Worm (Caenorhabditis elegans) whole organism, mixed stage, embryonic: Measurements from ENCODE around the gene str-163.

Source experiments
- M03D4.4 ChIP-seq: sonication (generic microtip); optimal IDR thresholded peaks from 2 replicates; lab custom pipeline; 2017; ENCODE audit warnings: mild to moderate bottlenecking, missing genetic modification characterization, missing compliant biosample characterization
- bed-3 ChIP-seq: fragments of 200-800 bp; sonication (Bioruptor generic); optimal IDR thresholded peaks from 3 replicates; lab custom pipeline; 2018; ENCODE audit warnings: mild to moderate bottlenecking, missing genetic modification characterization, moderate library complexity, missing compliant biosample characterization
- blmp-1 ChIP-seq: fragments of 150-350 bp; optimal IDR thresholded peaks from 2 replicates; lab custom pipeline; 2014; ENCODE audit warnings: missing biosample characterization, missing genetic modification characterization
- ceh-39 ChIP-seq: fragments of 150-350 bp; optimal IDR thresholded peaks from 2 replicates; lab custom pipeline; 2014; ENCODE audit warnings: missing biosample characterization, missing genetic modification characterization
- ces-1 ChIP-seq: fragments of 150-350 bp; optimal IDR thresholded peaks from 2 replicates; lab custom pipeline; 2014; ENCODE audit warnings: missing biosample characterization, missing genetic modification reagents, missing genetic modification characterization
- cnd-1 ChIP-seq: fragments of 200-800 bp; sonication (Bioruptor generic); optimal IDR thresholded peaks from 2 replicates; lab custom pipeline; 2018; ENCODE audit warnings: mild to moderate bottlenecking, missing genetic modification characterization, missing compliant biosample characterization
- drap-1 ChIP-seq: fragments of 200-800 bp; sonication (Bioruptor generic); optimal IDR thresholded peaks from 3 replicates; lab custom pipeline; 2018; ENCODE audit warnings: mild to moderate bottlenecking, missing genetic modification characterization, missing compliant biosample characterization
- elt-1 ChIP-seq: sonication (generic microtip); optimal IDR thresholded peaks from 2 replicates; lab custom pipeline; 2017; ENCODE audit warnings: missing genetic modification characterization, mild to moderate bottlenecking, missing compliant biosample characterization, antibody characterized with exemption, moderate library complexity, borderline replicate concordance; ENCODE audit not compliant: insufficient read depth
- elt-3 ChIP-seq: fragments of 150-350 bp; optimal IDR thresholded peaks from 2 replicates; lab custom pipeline; 2014; ENCODE audit warnings: missing biosample characterization, missing genetic modification characterization
- ham-2 ChIP-seq: fragments of 200-800 bp; sonication (Bioruptor generic); optimal IDR thresholded peaks from 2 replicates; lab custom pipeline; 2018; ENCODE audit warnings: mild to moderate bottlenecking, missing genetic modification characterization, missing compliant biosample characterization
- hlh-1 ChIP-seq: fragments of 150-350 bp; optimal IDR thresholded peaks from 2 replicates; lab custom pipeline; 2014; ENCODE audit warnings: missing biosample characterization, missing genetic modification reagents, missing genetic modification characterization
- lin-13 ChIP-seq: fragments of 150-350 bp; optimal IDR thresholded peaks from 2 replicates; lab custom pipeline; 2014; ENCODE audit warnings: missing biosample characterization, missing genetic modification characterization
- lin-32 ChIP-seq: fragments of 200-800 bp; sonication (Bioruptor generic); optimal IDR thresholded peaks from 2 replicates; lab custom pipeline; 2018; ENCODE audit warnings: mild to moderate bottlenecking, missing genetic modification characterization, missing compliant biosample characterization
- lsy-2 ChIP-seq: fragments of 150-350 bp; optimal IDR thresholded peaks from 2 replicates; lab custom pipeline; 2014; ENCODE audit warnings: missing biosample characterization, missing genetic modification characterization
- mab-5 ChIP-seq: fragments of 150-350 bp; optimal IDR thresholded peaks from 2 replicates; lab custom pipeline; 2014; ENCODE audit warnings: missing biosample characterization, missing genetic modification characterization
- mep-1 ChIP-seq: fragments of 150-350 bp; optimal IDR thresholded peaks from 2 replicates; lab custom pipeline; 2017; ENCODE audit warnings: missing biosample characterization, missing genetic modification reagents, missing genetic modification characterization, inconsistent platforms
- mls-2 ChIP-seq: sonication (generic microtip); optimal IDR thresholded peaks from 2 replicates; lab custom pipeline; 2016; ENCODE audit warnings: mild to moderate bottlenecking, missing genetic modification characterization, moderate library complexity, missing compliant biosample characterization
- nhr-12 ChIP-seq: fragments of 150-350 bp; optimal IDR thresholded peaks from 2 replicates; lab custom pipeline; 2014; ENCODE audit warnings: missing biosample characterization, missing genetic modification characterization
- nhr-2 ChIP-seq: fragments of 150-350 bp; optimal IDR thresholded peaks from 2 replicates; lab custom pipeline; 2014; ENCODE audit warnings: missing biosample characterization, missing genetic modification characterization
- nhr-237 ChIP-seq: fragments of 150-350 bp; optimal IDR thresholded peaks from 2 replicates; lab custom pipeline; 2014; ENCODE audit warnings: missing biosample characterization, missing genetic modification characterization
- nhr-28 ChIP-seq: fragments of 150-350 bp; optimal IDR thresholded peaks from 2 replicates; lab custom pipeline; 2014; ENCODE audit warnings: missing biosample characterization, missing genetic modification characterization
- pha-4 ChIP-seq: fragments of 150-350 bp; optimal IDR thresholded peaks from 2 replicates; lab custom pipeline; 2018; ENCODE audit warnings: missing biosample characterization, missing genetic modification reagents, missing genetic modification characterization
- sem-2 ChIP-seq: fragments of 200-800 bp; sonication (Bioruptor generic); optimal IDR thresholded peaks from 2 replicates; lab custom pipeline; 2018; ENCODE audit warnings: mild to moderate bottlenecking, missing genetic modification characterization, missing compliant biosample characterization
- snpc-4 ChIP-seq: fragments of 150-350 bp; optimal IDR thresholded peaks from 2 replicates; lab custom pipeline; 2014; ENCODE audit warnings: missing biosample characterization, missing genetic modification characterization
- sptf-1 ChIP-seq: sonication (generic microtip); optimal IDR thresholded peaks from 2 replicates; lab custom pipeline; 2017; ENCODE audit warnings: mild to moderate bottlenecking, missing genetic modification characterization, moderate library complexity, missing compliant biosample characterization
- unc-120 ChIP-seq: sonication (generic microtip); optimal IDR thresholded peaks from 2 replicates; lab custom pipeline; 2017; ENCODE audit warnings: missing genetic modification characterization, missing compliant biosample characterization; ENCODE audit not compliant: poor library complexity, severe bottlenecking
- unc-39 ChIP-seq: fragments of 150-350 bp; optimal IDR thresholded peaks from 2 replicates; lab custom pipeline; 2014; ENCODE audit warnings: missing biosample characterization, missing genetic modification characterization
- unc-62 ChIP-seq: fragments of 150-350 bp; optimal IDR thresholded peaks from 2 replicates; lab custom pipeline; 2014; ENCODE audit warnings: missing biosample characterization, missing genetic modification reagents, missing genetic modification characterization
- zip-8 ChIP-seq: fragments of 150-350 bp; optimal IDR thresholded peaks from 2 replicates; lab custom pipeline; 2014; ENCODE audit warnings: missing biosample characterization, missing genetic modification characterization
- ztf-11 ChIP-seq: fragments of 150-350 bp; optimal IDR thresholded peaks from 2 replicates; lab custom pipeline; 2014; ENCODE audit warnings: missing biosample characterization, missing genetic modification characterization

str-163 gene

DNA sequence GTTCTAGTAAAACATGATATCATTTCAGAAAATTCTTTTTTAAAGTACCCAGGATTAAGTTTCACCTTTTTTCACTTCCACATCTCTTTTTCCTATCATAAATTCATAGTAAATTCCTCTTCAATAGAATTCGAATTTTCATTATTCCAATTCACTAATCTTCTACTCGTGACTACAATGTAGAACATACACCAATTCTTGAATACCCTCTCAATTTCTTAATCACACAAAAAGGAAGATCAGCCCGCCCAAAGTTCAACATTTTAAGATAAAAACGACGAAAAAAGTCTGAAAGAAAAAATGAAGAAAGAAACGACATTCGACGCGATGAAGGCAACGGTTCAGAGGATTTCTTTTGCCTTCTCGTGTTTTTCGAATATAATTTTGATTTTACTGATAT lies at the start of gene str-163:
Gene str-163 (plus strand): TSS at position 301 of the 400 bp plus-strand sequence.
- TF ChIP-seq pha-4 (no peak), mep-1 (tag; lab: Kevin White, UChicago) (no peak), elt-3 (tag; lab: Kevin White, UChicago) (no peak), zip-8 (tag; lab: Kevin White, UChicago) (no peak), nhr-12 (tag; lab: Kevin White, UChicago) (no peak), ceh-39 (tag; lab: Kevin White, UChicago) (no peak), unc-62 (GFP tag; lab: Kevin White, UChicago) (no peak), mls-2 (tag; lab: Kevin White, UChicago) (no peak), ces-1 (GFP tag; lab: Kevin White, UChicago) (no peak), unc-39 (no peak), unc-120 (tag; lab: Kevin White, UChicago) (no peak), mab-5 (tag; lab: Kevin White, UChicago) (no peak)
- TF ChIP-seq, all 35 proteins: peak for 0

DNA sequence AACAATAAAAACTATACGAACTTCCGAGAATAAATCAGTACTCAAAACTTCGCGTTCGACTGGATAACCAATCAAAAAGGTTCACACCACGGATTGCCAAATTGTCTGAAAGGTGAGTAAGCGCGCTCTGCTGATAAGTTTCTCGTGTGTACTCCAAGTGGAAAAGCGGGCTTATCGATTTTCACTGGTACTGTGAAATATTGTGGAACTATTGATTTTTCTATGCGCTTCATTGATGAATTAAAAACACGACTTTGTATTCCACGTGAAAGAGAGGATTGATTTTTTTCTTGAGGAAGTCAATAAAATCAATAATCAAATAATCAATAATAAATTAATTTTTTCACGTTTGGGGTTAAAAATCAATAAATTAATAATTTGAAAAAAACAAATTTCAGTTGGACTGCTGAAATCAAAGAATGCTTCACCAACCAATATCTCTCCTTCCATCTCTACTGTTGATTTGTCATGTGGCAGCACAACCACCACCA lies 48.3 kb upstream of the str-163 start, which contains the start of gene T08B6.4:
Gene T08B6.4 (plus strand): TSS at position 51 of the 491 bp plus-strand sequence.
- TF ChIP-seq M03D4.4 (tag; lab: Kevin White, UChicago): no peak
- TF ChIP-seq elt-3 (tag; lab: Kevin White, UChicago): no peak
- no peak for TF ChIP-seq nhr-2 (tag; lab: Kevin White, UChicago)
- no peak for TF ChIP-seq drap-1 (GFP tag; lab: Kevin White, UChicago)
- no peak for TF ChIP-seq lin-32 (GFP tag; lab: Kevin White, UChicago)
- TF ChIP-seq unc-39: no peak
- TF ChIP-seq ces-1 (GFP tag; lab: Kevin White, UChicago): no peak

ce11 chrIV:4909039-4909438 lies 44.9 kb upstream of the str-163 start, which contains the start of gene str-159:
Gene str-159, plus strand, starts transcription at chrIV:4909339.
- TF ChIP-seq mab-5 (tag; lab: Kevin White, UChicago): no peak
- no peak for TF ChIP-seq ztf-11 (tag; lab: Kevin White, UChicago)
- TF ChIP-seq ham-2: no peak
- no peak for TF ChIP-seq nhr-12 (tag; lab: Kevin White, UChicago)
- TF ChIP-seq M03D4.4 (tag; lab: Kevin White, UChicago): no peak
- TF ChIP-seq blmp-1 (tag; lab: Kevin White, UChicago): no peak
- TF ChIP-seq mep-1 (tag; lab: Kevin White, UChicago): no peak
- TF ChIP-seq unc-39: no peak
- no peak for TF ChIP-seq cnd-1
- TF ChIP-seq hlh-1 (tag; lab: Kevin White, UChicago): no peak
- TF ChIP-seq lin-13 (tag; lab: Kevin White, UChicago): no peak

DNA sequence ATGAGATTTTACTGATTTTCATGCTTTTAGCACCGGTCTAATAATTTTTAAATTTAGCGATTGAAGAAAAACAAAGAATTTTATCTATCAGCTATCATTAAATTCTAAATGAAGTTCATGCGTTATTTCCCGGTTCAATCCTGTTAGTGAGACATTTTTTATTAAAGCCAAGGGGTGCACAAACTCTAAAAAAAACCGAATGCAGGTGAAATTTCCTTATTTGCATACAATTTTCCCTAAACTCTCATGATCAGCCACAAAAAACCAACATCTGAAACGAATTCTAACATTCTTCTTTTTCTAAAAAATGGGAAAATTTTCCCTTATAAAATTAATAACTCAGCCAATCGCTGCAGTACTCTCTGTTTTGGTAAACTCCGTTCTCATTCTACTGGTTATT lies 40.9 kb upstream of the str-163 start, which contains the start of gene str-156:
Gene str-156 (plus strand): TSS at position 301 of the 400 bp plus-strand sequence.
- TF ChIP-seq unc-62 (GFP tag; lab: Kevin White, UChicago) (no peak), ceh-39 (tag; lab: Kevin White, UChicago) (no peak), nhr-28 (tag; lab: Kevin White, UChicago) (no peak), elt-3 (tag; lab: Kevin White, UChicago) (no peak), ham-2 (no peak), bed-3 (GFP tag; lab: Kevin White, UChicago) (no peak), mep-1 (tag; lab: Kevin White, UChicago) (no peak), snpc-4 (tag; lab: Kevin White, UChicago) (no peak), zip-8 (tag; lab: Kevin White, UChicago) (no peak), elt-1 (tag; lab: Kevin White, UChicago) (no peak)

- no peak for TF ChIP-seq nhr-2 (tag; lab: Kevin White, UChicago)
- TF ChIP-seq sem-2 (GFP tag; lab: Kevin White, UChicago): no peak
- no peak for TF ChIP-seq M03D4.4 (tag; lab: Kevin White, UChicago)
- TF ChIP-seq lsy-2 (tag; lab: Kevin White, UChicago): no peak
- TF ChIP-seq lin-13 (tag; lab: Kevin White, UChicago): no peak
- no peak for TF ChIP-seq nhr-237 (tag; lab: Kevin White, UChicago)
- no peak for TF ChIP-seq sptf-1 (tag; lab: Kevin White, UChicago)
- TF ChIP-seq unc-62 (GFP tag; lab: Kevin White, UChicago): no peak
- TF ChIP-seq ceh-39 (tag; lab: Kevin White, UChicago): no peak
- no peak for TF ChIP-seq bed-3 (GFP tag; lab: Kevin White, UChicago)
Observed at ce11 chrIV:4915689-4916088, 38.3 kb upstream of the str-163 start, which contains the start of gene str-155. Gene str-155, plus strand, starts transcription at chrIV:4915989.
